Worm (Caenorhabditis elegans): ENCODE measurements around the gene denn-4.
A peak's percentile ranks its signal among the peaks of the same experiment; 100 is the strongest.

- TF ChIP-seq nhr-237 (tag; optimal IDR thresholded peaks at IDR 0.05), result no peak
- no peak for TF ChIP-seq tlp-1 (tag; optimal IDR thresholded peaks at IDR 0.05)
- TF ChIP-seq nhr-90 (tag; optimal IDR thresholded peaks at IDR 0.05; ENCODE audit: poor library complexity), result peak; percentile 27
- TF ChIP-seq dsc-1 (tag; optimal IDR thresholded peaks at IDR 0.05), result peak; percentile 75
- no peak for TF ChIP-seq ama-1 (optimal IDR thresholded peaks at IDR 0.05)
- no peak for TF ChIP-seq jun-1 (tag; optimal IDR thresholded peaks at IDR 0.05)
- no peak for TF ChIP-seq nhr-19 (GFP tag; conservative IDR thresholded peaks at IDR 0.05)
Observed at ce11 chrIV:1900971-1901370, 22.8 kb upstream of the denn-4 start.

All from whole organism, L1 larva.